Fruit fly (Drosophila melanogaster) whole organism, embryonic: ENCODE results near the gene nSMase.

Source experiments
- BEAF-32 ChIP-seq: fragments of 200-800 bp; sonication (Bioruptor generic); optimal IDR thresholded peaks from 3 replicates; lab custom pipeline; 2017; ENCODE audit warnings: missing biosample characterization, missing genetic modification characterization, mild to moderate bottlenecking, moderate library complexity, missing genetic modification reagents
- CG10147 ChIP-seq: fragments of 200-800 bp; sonication (Bioruptor generic); optimal IDR thresholded peaks from 2 replicates; lab custom pipeline; 2019; ENCODE audit warnings: missing biosample characterization, mild to moderate bottlenecking, missing genetic modification characterization, moderate library complexity
- CG10267 ChIP-seq: fragments of 200-800 bp; sonication (Bioruptor generic); optimal IDR thresholded peaks from 2 replicates; lab custom pipeline; 2018; ENCODE audit warnings: missing biosample characterization, mild to moderate bottlenecking, missing genetic modification characterization, moderate library complexity
- CG10565 ChIP-seq: fragments of 200-800 bp; sonication (Bioruptor generic); optimal IDR thresholded peaks from 3 replicates; lab custom pipeline; 2016; ENCODE audit warnings: missing biosample characterization, mild to moderate bottlenecking, missing genetic modification characterization
- CG13296 ChIP-seq: fragments of 200-800 bp; sonication (Bioruptor generic); optimal IDR thresholded peaks from 3 replicates; lab custom pipeline; 2018; ENCODE audit warnings: missing biosample characterization, mild to moderate bottlenecking, missing genetic modification characterization
- CG16779 ChIP-seq: fragments of 200-800 bp; sonication (Bioruptor generic); IDR thresholded peaks from 2 replicates; pipeline ENCODE4 v1.3.6; 2022; ENCODE audit warnings: missing biosample characterization, missing genetic modification characterization
- CG16813 ChIP-seq: fragments of 200-800 bp; sonication (Bioruptor generic); IDR thresholded peaks from 3 replicates; pipeline ENCODE4 v1.3.6; 2022; ENCODE audit warnings: missing biosample characterization, missing genetic modification characterization; ENCODE audit not compliant: partially characterized antibody
- CG17385 ChIP-seq: fragments of 200-800 bp; sonication (Bioruptor generic); optimal IDR thresholded peaks from 3 replicates; lab custom pipeline; 2018; ENCODE audit warnings: missing biosample characterization, mild to moderate bottlenecking, missing genetic modification characterization
- CG17568 ChIP-seq: fragments of 200-800 bp; sonication (Bioruptor generic); optimal IDR thresholded peaks from 2 replicates; lab custom pipeline; 2018; ENCODE audit warnings: missing biosample characterization, mild to moderate bottlenecking, missing genetic modification characterization, moderate library complexity
- CG17802 ChIP-seq: fragments of 200-800 bp; sonication (Bioruptor generic); optimal IDR thresholded peaks from 2 replicates; lab custom pipeline; 2018; ENCODE audit warnings: missing biosample characterization, mild to moderate bottlenecking, missing genetic modification characterization, moderate library complexity
- CG18476 ChIP-seq: fragments of 200-800 bp; sonication (Bioruptor generic); optimal IDR thresholded peaks from 2 replicates; lab custom pipeline; 2016; ENCODE audit warnings: missing biosample characterization, mild to moderate bottlenecking, missing genetic modification characterization
- CG2120 ChIP-seq: fragments of 200-800 bp; sonication (Bioruptor generic); optimal IDR thresholded peaks from 3 replicates; lab custom pipeline; 2016; ENCODE audit warnings: missing biosample characterization, missing genetic modification characterization
- CG32532 ChIP-seq: fragments of 200-800 bp; sonication (Bioruptor generic); IDR thresholded peaks from 2 replicates; pipeline ENCODE4 v1.3.6; 2022; ENCODE audit warnings: missing biosample characterization, missing genetic modification characterization
- CG34224 ChIP-seq: fragments of 200-800 bp; sonication (Bioruptor generic); IDR thresholded peaks from 3 replicates; pipeline ENCODE4 v1.3.6; 2022; ENCODE audit warnings: missing biosample characterization, missing genetic modification characterization; ENCODE audit not compliant: partially characterized antibody
- CG6689 ChIP-seq: fragments of 200-800 bp; sonication (Bioruptor generic); IDR thresholded peaks from 2 replicates; pipeline ENCODE4 v1.3.6; 2022; ENCODE audit warnings: missing biosample characterization, missing genetic modification characterization
- CG7928 ChIP-seq: fragments of 200-800 bp; sonication (Bioruptor generic); optimal IDR thresholded peaks from 2 replicates; lab custom pipeline; 2017; ENCODE audit warnings: missing biosample characterization, mild to moderate bottlenecking, missing genetic modification characterization
- CG8359 ChIP-seq: fragments of 200-800 bp; sonication (Bioruptor generic); optimal IDR thresholded peaks from 2 replicates; lab custom pipeline; 2017; ENCODE audit warnings: missing biosample characterization, mild to moderate bottlenecking, missing genetic modification characterization, borderline replicate concordance
- CG9876 ChIP-seq: fragments of 200-800 bp; sonication (Bioruptor generic); optimal IDR thresholded peaks from 2 replicates; lab custom pipeline; 2016; ENCODE audit warnings: missing biosample characterization, missing genetic modification characterization
- CHES-1-like ChIP-seq: fragments of 200-800 bp; sonication (Bioruptor generic); optimal IDR thresholded peaks from 2 replicates; lab custom pipeline; 2016; ENCODE audit warnings: missing biosample characterization, missing genetic modification characterization
- Doc3 ChIP-seq: fragments of 200-800 bp; sonication (Bioruptor generic); IDR thresholded peaks from 3 replicates; pipeline ENCODE4 v1.3.6; 2022; ENCODE audit warnings: missing biosample characterization, missing genetic modification characterization; ENCODE audit not compliant: partially characterized antibody
- Dref ChIP-seq: fragments of 200-800 bp; sonication (Bioruptor generic); IDR thresholded peaks from 2 replicates; pipeline ENCODE4 v1.3.6; 2022; ENCODE audit warnings: missing biosample characterization, missing genetic modification characterization
- Drgx ChIP-seq: fragments of 200-800 bp; sonication (Bioruptor generic); IDR thresholded peaks from 2 replicates; pipeline ENCODE4 v1.3.6; 2022; ENCODE audit warnings: missing biosample characterization, missing genetic modification characterization
- Elba2 ChIP-seq: fragments of 200-800 bp; sonication (Bioruptor generic); optimal IDR thresholded peaks from 3 replicates; lab custom pipeline; 2016; ENCODE audit warnings: missing biosample characterization, missing genetic modification characterization
- Hey ChIP-seq: fragments of 200-800 bp; sonication (Bioruptor generic); optimal IDR thresholded peaks from 3 replicates; lab custom pipeline; 2018; ENCODE audit warnings: missing biosample characterization, mild to moderate bottlenecking, missing genetic modification characterization
- HmgD ChIP-seq: fragments of 200-800 bp; sonication (Bioruptor generic); optimal IDR thresholded peaks from 3 replicates; lab custom pipeline; 2016; ENCODE audit warnings: missing biosample characterization, missing genetic modification characterization
- Hr39 ChIP-seq: fragments of >200 bp; optimal IDR thresholded peaks from 2 replicates; lab custom pipeline; 2017
- Hsf ChIP-seq: fragments of 200-800 bp; sonication (Bioruptor generic); optimal IDR thresholded peaks from 3 replicates; lab custom pipeline; 2016; ENCODE audit warnings: missing biosample characterization, missing genetic modification characterization
- MTF-1 ChIP-seq: fragments of 200-800 bp; sonication (Bioruptor generic); optimal IDR thresholded peaks from 2 replicates; lab custom pipeline; 2018; ENCODE audit warnings: missing biosample characterization, mild to moderate bottlenecking, missing genetic modification characterization, borderline replicate concordance
- NfI ChIP-seq: fragments of 200-800 bp; sonication (Bioruptor generic); optimal IDR thresholded peaks from 3 replicates; lab custom pipeline; 2018; ENCODE audit warnings: missing biosample characterization, mild to moderate bottlenecking, missing genetic modification characterization, moderate library complexity
- Trl ChIP-seq, 3 experiments: fragments of >200 bp in 2 of 3; fragments of 200-800 bp in 1 of 3; sonication (Bioruptor generic) in 1 of 3; optimal IDR thresholded peaks; 2 replicates in 1 of 3; 3 replicates in 2 of 3; lab custom pipeline; 2016 to 2017; ENCODE audit warnings: missing biosample characterization in 1 of 3, missing genetic modification characterization in 1 of 3
- Xrp1 ChIP-seq: fragments of 200-800 bp; sonication (Bioruptor generic); IDR thresholded peaks from 2 replicates; pipeline ENCODE4 v1.3.6; 2022; ENCODE audit warnings: missing biosample characterization, missing genetic modification characterization
- YL-1 ChIP-seq: fragments of 200-800 bp; sonication (Bioruptor generic); optimal IDR thresholded peaks from 3 replicates; lab custom pipeline; 2017; ENCODE audit warnings: missing biosample characterization, mild to moderate bottlenecking, missing genetic modification characterization
- bab2 ChIP-seq: fragments of 200-800 bp; sonication (Bioruptor generic); optimal IDR thresholded peaks from 2 replicates; lab custom pipeline; 2016; ENCODE audit warnings: missing biosample characterization, missing genetic modification characterization
- bowl ChIP-seq: fragments of 200-800 bp; sonication (Bioruptor generic); IDR thresholded peaks from 2 replicates; pipeline ENCODE4 v1.3.6; 2022; ENCODE audit warnings: missing biosample characterization, missing genetic modification characterization
- caup ChIP-seq: fragments of 200-800 bp; sonication (Bioruptor generic); optimal IDR thresholded peaks from 3 replicates; lab custom pipeline; 2017; ENCODE audit warnings: missing biosample characterization, mild to moderate bottlenecking, missing genetic modification characterization, moderate library complexity; ENCODE audit not compliant: severe bottlenecking
- exex ChIP-seq: fragments of 200-800 bp; sonication (Bioruptor generic); optimal IDR thresholded peaks from 4 replicates; lab custom pipeline; 2018; ENCODE audit warnings: missing biosample characterization, mild to moderate bottlenecking, missing genetic modification characterization, moderate library complexity
- ftz-f1 ChIP-seq: fragments of 200-800 bp; sonication (Bioruptor generic); optimal IDR thresholded peaks from 2 replicates; lab custom pipeline; 2016; ENCODE audit warnings: missing biosample characterization, missing genetic modification characterization
- hbn ChIP-seq: fragments of 200-800 bp; sonication (Bioruptor generic); IDR thresholded peaks from 2 replicates; pipeline ENCODE4 v1.3.6; 2022; ENCODE audit warnings: missing biosample characterization, missing genetic modification characterization; ENCODE audit not compliant: partially characterized antibody
- kay ChIP-seq: fragments of 200-800 bp; sonication (Bioruptor generic); optimal IDR thresholded peaks from 2 replicates; lab custom pipeline; 2016; ENCODE audit warnings: missing biosample characterization, missing genetic modification characterization
- lilli ChIP-seq: fragments of 200-800 bp; sonication (Bioruptor generic); optimal IDR thresholded peaks from 3 replicates; lab custom pipeline; 2016; ENCODE audit warnings: missing biosample characterization, missing genetic modification characterization
- peb ChIP-seq: fragments of 200-800 bp; sonication (Bioruptor generic); IDR thresholded peaks from 2 replicates; pipeline ENCODE4 v1.3.6; 2022; ENCODE audit warnings: missing biosample characterization, missing genetic modification characterization
- pnt ChIP-seq: fragments of 200-800 bp; sonication (Bioruptor generic); optimal IDR thresholded peaks from 3 replicates; lab custom pipeline; 2016; ENCODE audit warnings: missing biosample characterization, missing genetic modification characterization
- prd ChIP-seq, 3 experiments: fragments of >200 bp in 2 of 3; fragments of 200-800 bp in 1 of 3; sonication (Bioruptor generic) in 1 of 3; optimal IDR thresholded peaks in 2 of 3; IDR thresholded peaks in 1 of 3; 2 replicates in 2 of 3; 3 replicates in 1 of 3; pipeline versions ENCODE4 v1.3.6 to Lab custom; 2017 to 2022; ENCODE audit warnings: missing biosample characterization in 1 of 3, missing genetic modification characterization in 1 of 3
- slou ChIP-seq: fragments of 200-800 bp; sonication (Bioruptor generic); optimal IDR thresholded peaks from 3 replicates; lab custom pipeline; 2016; ENCODE audit warnings: missing biosample characterization, missing genetic modification characterization
- trh ChIP-seq: fragments of 200-800 bp; sonication (Bioruptor generic); optimal IDR thresholded peaks from 2 replicates; lab custom pipeline; 2016; ENCODE audit warnings: missing biosample characterization, missing genetic modification characterization
- tx ChIP-seq: fragments of 200-800 bp; sonication (Bioruptor generic); optimal IDR thresholded peaks from 2 replicates; lab custom pipeline; 2016; ENCODE audit warnings: missing biosample characterization, missing genetic modification characterization
- unpg ChIP-seq: fragments of 200-800 bp; sonication (Bioruptor generic); optimal IDR thresholded peaks from 3 replicates; lab custom pipeline; 2018; ENCODE audit warnings: missing biosample characterization, mild to moderate bottlenecking, missing genetic modification characterization, moderate library complexity
- z ChIP-seq: fragments of 200-800 bp; sonication (Bioruptor generic); IDR thresholded peaks from 3 replicates; pipeline ENCODE4 v1.3.6; 2022; ENCODE audit warnings: missing biosample characterization, missing genetic modification characterization
- zf30C ChIP-seq: fragments of 200-800 bp; sonication (Bioruptor generic); optimal IDR thresholded peaks from 3 replicates; lab custom pipeline; 2018; ENCODE audit warnings: missing biosample characterization, mild to moderate bottlenecking, missing genetic modification characterization

nSMase gene

DNA sequence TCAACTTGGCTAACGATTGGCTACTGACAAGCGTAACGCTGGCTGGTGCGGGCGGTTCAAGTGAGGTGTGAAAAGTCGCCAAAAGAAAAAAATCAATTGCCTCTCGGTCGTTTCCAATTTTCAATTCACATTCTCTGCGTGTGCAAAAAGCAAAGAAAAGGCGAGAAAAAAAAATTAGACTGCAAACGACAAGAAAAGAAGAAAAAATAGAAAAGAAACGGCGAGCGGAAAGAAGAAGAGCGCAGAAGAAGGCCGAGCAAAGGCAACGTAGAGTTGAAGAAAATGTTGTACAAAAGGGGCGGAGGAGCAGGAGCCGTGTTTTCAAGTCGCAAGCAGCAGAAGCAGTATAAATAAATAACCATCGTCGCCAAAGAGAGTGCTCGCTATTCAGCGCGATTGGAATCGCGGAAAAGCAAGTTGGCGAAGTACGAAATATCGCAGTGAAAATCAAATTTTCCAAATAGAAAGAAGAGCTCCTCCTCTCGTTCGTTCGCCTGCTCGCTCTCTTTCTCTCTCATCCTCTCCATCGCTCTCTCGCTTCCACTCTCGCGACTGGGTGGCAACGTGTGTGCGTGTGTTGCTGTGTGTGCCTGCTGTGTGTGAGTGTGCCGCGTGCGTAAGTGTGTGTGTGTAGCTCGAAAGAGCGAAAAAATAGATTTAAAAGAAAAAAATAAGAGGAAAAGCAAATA, 7.0 kb downstream of the nSMase start (continued):
- TF ChIP-seq pnt (GFP tag; lab: Kevin White, UChicago) (no peak), Hey (no peak), YL-1 (peak; percentile 8), bab2 (no peak), Hr39 (lab: Kevin White, UChicago) (no peak), CG17802 (no peak), CG16779 (no peak), BEAF-32 (no peak), CG10267 (tag; lab: Kevin White, UChicago) (no peak), Elba2 (GFP tag; lab: Kevin White, UChicago) (no peak), CG16813 (GFP tag; lab: Robert Waterston, UW) (no peak), Hsf (GFP tag; lab: Kevin White, UChicago) (no peak), CG10147 (GFP tag; lab: Kevin White, UChicago) (no peak), Xrp1 (GFP tag; lab: Robert Waterston, UW) (no peak; the same call in 1 of the 2 replicates), caup (GFP tag; lab: Kevin White, UChicago) (no peak), exex (tag; lab: Kevin White, UChicago) (no peak), peb (GFP tag; lab: Robert Waterston, UW) (no peak), CG13296 (GFP tag; lab: Kevin White, UChicago) (no peak), kay (GFP tag; lab: Kevin White, UChicago) (no peak), z (GFP tag; lab: Robert Waterston, UW) (no peak), bowl (GFP tag; lab: Robert Waterston, UW) (no peak), CG17385 (GFP tag; lab: Kevin White, UChicago) (peak; percentile 90), CG8359 (GFP tag; lab: Kevin White, UChicago) (no peak), lilli (no peak), ftz-f1 (GFP tag; lab: Kevin White, UChicago) (peak; percentile 34), Doc3 (GFP tag; lab: Robert Waterston, UW) (0 out of 3 replicates have a peak, but pooled peaks have one; percentile 5), CG17568 (no peak), CG32532 (GFP tag; lab: Robert Waterston, UW) (peak; percentile 55; the same call in 1 of the 2 replicates), zf30C (GFP tag; lab: Kevin White, UChicago) (no peak), unpg (no peak), CG6689 (GFP tag; lab: Robert Waterston, UW) (no peak), CG34224 (GFP tag; lab: Robert Waterston, UW) (no peak; the same call in 1 of the 3 replicates), CG2120 (GFP tag; lab: Kevin White, UChicago) (no peak), MTF-1 (GFP tag; lab: Kevin White, UChicago) (no peak), CG9876 (GFP tag; lab: Kevin White, UChicago) (no peak), CG7928 (GFP tag; lab: Kevin White, UChicago) (no peak), slou (no peak), NfI (GFP tag; lab: Kevin White, UChicago) (peak; percentile 6), Dref (no peak), tx (GFP tag; lab: Kevin White, UChicago) (no peak), Drgx (GFP tag; lab: Robert Waterston, UW) (0 out of 2 replicates have a peak, but pooled peaks have one; percentile 11), CG10565 (GFP tag; lab: Kevin White, UChicago) (no peak), HmgD (GFP tag; lab: Kevin White, UChicago) (peak; percentile 16), Trl (optimal IDR thresholded peaks at IDR 0.05; lab: Kevin White, UChicago) (peak; percentile 95 to 99), Trl (GFP tag; optimal IDR thresholded peaks at IDR 0.05; lab: Kevin White, UChicago) (peak; percentile 67), trh (no peak), hbn (GFP tag; lab: Robert Waterston, UW) (no peak), CG18476 (no peak), prd (optimal IDR thresholded peaks at IDR 0.05; lab: Kevin White, UChicago) (no peak), prd (GFP tag; IDR thresholded peaks at IDR 0.05; lab: Robert Waterston, UW) (no peak), CHES-1-like (no peak)
